Worm (Caenorhabditis elegans) whole organism, L3 larva: Measurements from ENCODE around the gene C27A7.6.

Experiments
- ZK546.5 ChIP-seq: sonication (generic microtip); optimal IDR thresholded peaks from 2 replicates; lab custom pipeline; 2017; ENCODE audit warnings: missing biosample characterization, missing genetic modification characterization
- aly-2 ChIP-seq: fragments of 150-350 bp; optimal IDR thresholded peaks from 2 replicates; lab custom pipeline; 2014; ENCODE audit warnings: missing biosample characterization, missing genetic modification characterization
- ama-1 ChIP-seq: fragments of 150-350 bp; optimal IDR thresholded peaks from 2 replicates; lab custom pipeline; 2018
- ceh-16 ChIP-seq: sonication (generic microtip); optimal IDR thresholded peaks from 2 replicates; lab custom pipeline; 2017; ENCODE audit warnings: missing biosample characterization, missing genetic modification characterization
- ceh-28 ChIP-seq: fragments of 150-350 bp; optimal IDR thresholded peaks from 2 replicates; lab custom pipeline; 2014; ENCODE audit warnings: missing biosample characterization, missing genetic modification reagents, missing genetic modification characterization
- ceh-9 ChIP-seq: sonication (generic microtip); optimal IDR thresholded peaks from 2 replicates; lab custom pipeline; 2018; ENCODE audit warnings: missing biosample characterization, missing genetic modification characterization
- daf-12 ChIP-seq: fragments of 150-350 bp; optimal IDR thresholded peaks from 2 replicates; lab custom pipeline; 2014; ENCODE audit warnings: missing biosample characterization, missing genetic modification reagents, missing genetic modification characterization
- egl-27 ChIP-seq: sonication (generic microtip); optimal IDR thresholded peaks from 4 replicates; lab custom pipeline; 2017; ENCODE audit warnings: missing biosample characterization, missing genetic modification reagents, missing genetic modification characterization
- egl-5 ChIP-seq: fragments of 150-350 bp; optimal IDR thresholded peaks from 2 replicates; lab custom pipeline; 2017; ENCODE audit warnings: missing biosample characterization, missing genetic modification reagents, missing genetic modification characterization, inconsistent platforms
- elt-1 ChIP-seq: fragments of 150-350 bp; optimal IDR thresholded peaks from 2 replicates; lab custom pipeline; 2014; ENCODE audit warnings: missing biosample characterization, missing genetic modification characterization
- elt-2 ChIP-seq: sonication (generic microtip); optimal IDR thresholded peaks from 2 replicates; lab custom pipeline; 2016; ENCODE audit warnings: missing genetic modification reagents, mild to moderate bottlenecking, missing genetic modification characterization, missing compliant biosample characterization
- elt-3 ChIP-seq, 3 experiments: fragments of 150-350 bp in 1 of 3; sonication (generic microtip) in 2 of 3; optimal IDR thresholded peaks; 2 replicates in 2 of 3; 4 replicates in 1 of 3; lab custom pipeline; 2014 to 2017; ENCODE audit warnings: missing biosample characterization in 3 of 3, missing genetic modification characterization in 3 of 3
- eor-1 ChIP-seq, 2 experiments: fragments of 150-350 bp; optimal IDR thresholded peaks; 2 replicates each; lab custom pipeline; 2014 to 2018; ENCODE audit warnings: missing biosample characterization in 2 of 2, missing genetic modification characterization in 2 of 2
- fkh-2 ChIP-seq: fragments of 150-350 bp; optimal IDR thresholded peaks from 2 replicates; lab custom pipeline; 2014; ENCODE audit warnings: missing biosample characterization, missing genetic modification reagents, missing genetic modification characterization
- fos-1 ChIP-seq: fragments of 150-350 bp; optimal IDR thresholded peaks from 2 replicates; lab custom pipeline; 2014; ENCODE audit warnings: missing biosample characterization, missing genetic modification characterization
- hmg-11 ChIP-seq: sonication (generic microtip); optimal IDR thresholded peaks from 2 replicates; lab custom pipeline; 2016; ENCODE audit warnings: missing genetic modification characterization, missing compliant biosample characterization
- jun-1 ChIP-seq: fragments of 150-350 bp; optimal IDR thresholded peaks from 2 replicates; lab custom pipeline; 2014; ENCODE audit warnings: missing biosample characterization, missing genetic modification reagents, missing genetic modification characterization
- lin-15B ChIP-seq: fragments of 150-350 bp; optimal IDR thresholded peaks from 2 replicates; lab custom pipeline; 2014; ENCODE audit warnings: missing biosample characterization, missing genetic modification characterization
- lin-39 ChIP-seq: fragments of 150-350 bp; optimal IDR thresholded peaks from 2 replicates; lab custom pipeline; 2018; ENCODE audit warnings: missing biosample characterization, missing genetic modification reagents, missing genetic modification characterization
- lsy-12 ChIP-seq: sonication (generic microtip); optimal IDR thresholded peaks from 2 replicates; lab custom pipeline; 2016; ENCODE audit warnings: mild to moderate bottlenecking, missing genetic modification characterization, missing compliant biosample characterization
- mdl-1 ChIP-seq: fragments of 150-350 bp; optimal IDR thresholded peaks from 2 replicates; lab custom pipeline; 2014; ENCODE audit warnings: missing biosample characterization, missing genetic modification characterization
- mml-1 ChIP-seq: fragments of 150-350 bp; sonication (generic microtip); optimal IDR thresholded peaks from 3 replicates; lab custom pipeline; 2014; ENCODE audit warnings: missing biosample characterization, missing genetic modification characterization
- nfya-1 ChIP-seq: sonication (generic microtip); optimal IDR thresholded peaks from 2 replicates; lab custom pipeline; 2017; ENCODE audit warnings: missing genetic modification characterization, mild to moderate bottlenecking, missing compliant biosample characterization, antibody characterized with exemption, moderate library complexity; ENCODE audit not compliant: insufficient read depth
- nhr-12 ChIP-seq: fragments of 150-350 bp; optimal IDR thresholded peaks from 2 replicates; lab custom pipeline; 2014; ENCODE audit warnings: missing biosample characterization, missing genetic modification characterization
- nhr-23 ChIP-seq: fragments of 150-350 bp; optimal IDR thresholded peaks from 2 replicates; lab custom pipeline; 2014; ENCODE audit warnings: missing biosample characterization, missing genetic modification reagents, missing genetic modification characterization
- nhr-237 ChIP-seq: fragments of 150-350 bp; optimal IDR thresholded peaks from 2 replicates; lab custom pipeline; 2014; ENCODE audit warnings: missing biosample characterization, missing genetic modification characterization
- nhr-25 ChIP-seq: sonication (generic microtip); optimal IDR thresholded peaks from 2 replicates; lab custom pipeline; 2017; ENCODE audit warnings: missing biosample characterization, missing genetic modification characterization
- nhr-28 ChIP-seq: fragments of 150-350 bp; optimal IDR thresholded peaks from 2 replicates; lab custom pipeline; 2014; ENCODE audit warnings: missing biosample characterization, missing genetic modification characterization
- nhr-76 ChIP-seq: fragments of 150-350 bp; sonication (generic microtip); optimal IDR thresholded peaks from 5 replicates; lab custom pipeline; 2014; ENCODE audit warnings: missing biosample characterization, missing genetic modification characterization
- nhr-77 ChIP-seq: fragments of 150-350 bp; optimal IDR thresholded peaks from 2 replicates; lab custom pipeline; 2014; ENCODE audit warnings: missing biosample characterization, missing genetic modification characterization
- pha-4 ChIP-seq: fragments of 150-350 bp; optimal IDR thresholded peaks from 2 replicates; lab custom pipeline; 2014; ENCODE audit warnings: missing biosample characterization, missing genetic modification reagents, missing genetic modification characterization
- sea-2 ChIP-seq: fragments of 150-350 bp; sonication (generic microtip); optimal IDR thresholded peaks from 4 replicates; lab custom pipeline; 2014; ENCODE audit warnings: missing biosample characterization, missing genetic modification reagents, missing genetic modification characterization
- skn-1 ChIP-seq: fragments of 150-350 bp; optimal IDR thresholded peaks from 2 replicates; lab custom pipeline; 2014; ENCODE audit warnings: missing biosample characterization, missing genetic modification characterization
- snpc-4 ChIP-seq: fragments of 150-350 bp; optimal IDR thresholded peaks from 2 replicates; lab custom pipeline; 2014; ENCODE audit warnings: missing biosample characterization, missing genetic modification characterization
- unc-39 ChIP-seq: sonication (generic microtip); optimal IDR thresholded peaks from 4 replicates; lab custom pipeline; 2017; ENCODE audit warnings: missing biosample characterization, missing genetic modification characterization
- unc-62 ChIP-seq: fragments of 150-350 bp; sonication (generic microtip); optimal IDR thresholded peaks from 4 replicates; lab custom pipeline; 2014; ENCODE audit warnings: missing biosample characterization, missing genetic modification reagents, missing genetic modification characterization
- zag-1 ChIP-seq: fragments of 150-350 bp; optimal IDR thresholded peaks from 2 replicates; lab custom pipeline; 2014; ENCODE audit warnings: missing biosample characterization, missing genetic modification characterization
- ztf-11 ChIP-seq: fragments of 150-350 bp; optimal IDR thresholded peaks from 2 replicates; lab custom pipeline; 2014; ENCODE audit warnings: missing biosample characterization, missing genetic modification characterization
- ztf-4 ChIP-seq: fragments of 150-350 bp; optimal IDR thresholded peaks from 2 replicates; lab custom pipeline; 2014; ENCODE audit warnings: missing biosample characterization, missing genetic modification characterization

C27A7.6 gene

DNA sequence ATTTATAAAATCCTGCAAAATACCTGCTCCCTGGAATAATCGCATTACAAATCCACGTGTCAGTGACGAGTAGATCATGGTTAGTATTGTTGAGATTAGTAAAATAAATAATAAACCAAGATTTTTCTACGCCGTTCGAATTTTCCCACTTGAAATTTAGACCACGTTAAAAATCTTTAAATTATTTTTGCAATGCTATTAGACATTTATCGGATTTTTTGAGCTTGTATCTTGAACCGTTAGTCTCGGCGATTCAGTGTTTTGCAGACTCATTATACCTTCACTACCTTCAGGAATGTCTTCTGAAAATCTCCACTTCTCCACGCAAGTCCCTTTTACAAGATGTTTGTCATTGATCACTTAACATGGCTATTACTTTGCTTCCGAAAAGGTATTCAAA lies 31.6 kb upstream of the C27A7.6 start, which contains the start of gene C27A7.5:
Gene C27A7.5 (minus strand): TSS at position 101 of the 400 bp plus-strand sequence.
- TF ChIP-seq skn-1 (no peak), zag-1 (tag; lab: Kevin White, UChicago) (no peak), ztf-4 (tag; lab: Kevin White, UChicago) (no peak), nhr-12 (no peak), elt-1 (tag; lab: Kevin White, UChicago) (no peak), egl-5 (tag; lab: Kevin White, UChicago) (no peak), ZK546.5 (tag; lab: Kevin White, UChicago) (no peak), elt-3 (tag; optimal IDR thresholded peaks at IDR 0.05; lab: Kevin White, UChicago) (no peak), nhr-77 (tag; lab: Kevin White, UChicago) (no peak), fkh-2 (tag; lab: Kevin White, UChicago) (no peak), nhr-76 (tag; lab: Kevin White, UChicago) (no peak), ztf-11 (tag; lab: Kevin White, UChicago) (no peak)

- no peak for TF ChIP-seq unc-62 (GFP tag; lab: Kevin White, UChicago)
- TF ChIP-seq hmg-11 (tag; lab: Kevin White, UChicago): peak; percentile 34
- peak; percentile 15 for TF ChIP-seq nfya-1 (tag; lab: Kevin White, UChicago)
Observed at ce11 chrV:12161157-12161556, 30.6 kb upstream of the C27A7.6 start.

ce11 chrV:12159975-12160374 lies 29.4 kb upstream of the C27A7.6 start:
- TF ChIP-seq nhr-25 (peak; percentile 51), ceh-16 (no peak), egl-5 (tag; lab: Kevin White, UChicago) (peak; percentile 35)

DNA sequence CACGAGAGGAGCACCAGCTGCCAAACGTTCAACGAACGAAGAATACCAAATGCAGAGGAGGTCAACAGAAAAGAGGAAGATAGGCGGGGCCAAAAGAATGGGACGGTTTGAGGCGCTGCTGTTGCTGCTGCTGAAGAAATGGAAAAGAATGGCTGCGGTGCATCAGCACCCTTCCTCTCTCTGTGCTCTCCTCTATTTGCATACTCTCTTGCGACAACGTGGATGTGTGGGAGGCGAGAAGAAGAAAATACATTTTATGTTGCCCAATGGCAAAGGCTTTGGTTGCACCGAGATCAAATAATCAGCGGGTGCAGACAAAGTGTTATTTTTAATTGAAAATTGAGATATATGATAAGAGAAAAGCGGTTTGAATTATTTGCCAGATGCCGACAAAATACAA lies 27.8 kb upstream of the C27A7.6 start:
- no peak for TF ChIP-seq nhr-23 (tag; lab: Kevin White, UChicago)
- no peak for TF ChIP-seq eor-1 (tag; optimal IDR thresholded peaks at IDR 0.05; lab: Kevin White, UChicago)
- TF ChIP-seq nfya-1 (tag; lab: Kevin White, UChicago): peak; percentile 25
- TF ChIP-seq lsy-12: no peak
- TF ChIP-seq unc-62 (GFP tag; lab: Kevin White, UChicago): no peak
- no peak for TF ChIP-seq unc-39 (tag; lab: Kevin White, UChicago)
- TF ChIP-seq, all 47 proteins: peak for 1

DNA sequence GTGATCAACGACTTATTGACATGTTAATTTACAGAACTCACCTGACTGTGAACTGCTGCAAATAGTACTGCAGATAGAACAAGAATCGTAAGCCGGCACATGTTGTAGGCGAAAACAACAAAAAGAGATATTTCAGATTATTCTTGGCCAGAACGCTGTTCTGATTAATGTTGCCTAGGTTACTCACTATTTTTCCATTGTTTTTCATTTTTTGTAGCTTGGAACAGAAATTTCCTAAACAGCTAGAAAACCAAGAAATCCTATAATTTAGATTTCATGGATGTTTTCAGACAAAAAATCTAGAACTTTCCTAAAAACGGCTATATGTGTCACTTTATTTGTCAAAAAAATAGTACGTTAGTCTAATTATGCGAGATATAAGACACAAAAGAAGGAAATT lies 24.0 kb upstream of the C27A7.6 start, which contains the start of gene C27A7.9:
Gene C27A7.9 (minus strand): TSS at position 101 of the 400 bp plus-strand sequence.
- TF ChIP-seq nhr-25 (no peak), ama-1 (lab: Kevin White, UChicago) (no peak), sea-2 (GFP tag; lab: Kevin White, UChicago) (no peak), ceh-9 (tag; lab: Kevin White, UChicago) (no peak), ceh-28 (tag; lab: Kevin White, UChicago) (no peak), fos-1 (tag; lab: Kevin White, UChicago) (no peak), aly-2 (no peak), nhr-76 (tag; lab: Kevin White, UChicago) (no peak), mml-1 (tag; lab: Kevin White, UChicago) (no peak), egl-27 (no peak), nhr-28 (no peak), elt-2 (tag; lab: Kevin White, UChicago) (no peak)

ce11 chrV:12153784-12154183 lies 23.2 kb upstream of the C27A7.6 start:
- TF ChIP-seq ceh-16 (no peak), unc-39 (tag; lab: Kevin White, UChicago) (no peak), zag-1 (tag; lab: Kevin White, UChicago) (no peak), skn-1 (no peak), lin-39 (tag; lab: Kevin White, UChicago) (no peak), ztf-11 (tag; lab: Kevin White, UChicago) (no peak), snpc-4 (tag; lab: Kevin White, UChicago) (no peak), elt-3 (tag; optimal IDR thresholded peaks at IDR 0.05; lab: Kevin White, UChicago) (no peak), jun-1 (tag; lab: Kevin White, UChicago) (no peak), mml-1 (tag; lab: Kevin White, UChicago) (no peak), nhr-237 (tag; lab: Kevin White, UChicago) (no peak), daf-12 (tag; lab: Kevin White, UChicago) (no peak), egl-27 (no peak), ama-1 (lab: Kevin White, UChicago) (no peak), egl-5 (tag; lab: Kevin White, UChicago) (no peak), mdl-1 (no peak), fkh-2 (tag; lab: Kevin White, UChicago) (no peak), pha-4 (tag; lab: Kevin White, UChicago) (no peak), sea-2 (GFP tag; lab: Kevin White, UChicago) (no peak), lin-15B (tag; lab: Kevin White, UChicago) (no peak)
